Fruit fly (Drosophila melanogaster): ENCODE measurements around the gene CG3961.

CG3961 gene

DNA sequence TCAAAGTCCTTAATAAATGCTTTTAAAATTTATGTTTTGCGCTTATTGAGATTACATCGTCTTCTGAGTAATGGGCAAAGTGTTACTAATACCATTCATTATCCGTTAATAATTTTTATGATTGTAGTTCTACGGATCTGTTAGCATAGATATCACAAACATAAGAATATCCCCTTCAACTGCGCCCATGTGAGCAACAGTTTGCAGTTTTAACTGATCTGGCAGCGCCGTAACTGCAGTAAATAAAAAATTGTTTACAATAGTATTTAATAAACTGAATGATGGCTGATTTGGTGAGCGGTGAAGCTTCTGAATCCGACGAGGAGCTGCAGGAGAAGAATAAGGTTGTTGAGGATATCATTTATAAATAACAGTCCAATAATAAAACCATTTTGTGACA, 20.3 kb downstream of the CG3961 start, which contains the start of gene Blos3 (continued):
- TF ChIP-seq CG14441 (GFP tag; IDR thresholded peaks at IDR 0.05) (no peak), CG17802 (tag; optimal IDR thresholded peaks at IDR 0.05) (peak; percentile 22), vvl (GFP tag; IDR thresholded peaks at IDR 0.05) (peak; percentile 41; the same call in 1 of the 2 replicates), CG12744 (GFP tag; optimal IDR thresholded peaks at IDR 0.05) (no peak), CG17359 (tag; optimal IDR thresholded peaks at IDR 0.05) (peak; percentile 58), CG18262 (tag; optimal IDR thresholded peaks at IDR 0.05) (peak; percentile 37), CG13296 (GFP tag; optimal IDR thresholded peaks at IDR 0.05) (peak; percentile 27), wek (GFP tag; optimal IDR thresholded peaks at IDR 0.05) (peak; percentile 73), CG33213 (GFP tag; optimal IDR thresholded peaks at IDR 0.05) (peak; percentile 57), CG7987 (GFP tag; optimal IDR thresholded peaks at IDR 0.05) (peak; percentile 46), Bgb (GFP tag; IDR thresholded peaks at IDR 0.05; ENCODE audit: partially characterized antibody) (no peak), az2 (GFP tag; optimal IDR thresholded peaks at IDR 0.05) (peak; percentile 62), Xrp1 (GFP tag; IDR thresholded peaks at IDR 0.05) (peak; percentile 40; the same call in 1 of the 2 replicates), CG13775 (GFP tag; optimal IDR thresholded peaks at IDR 0.05) (peak; percentile 15), Rx (GFP tag; IDR thresholded peaks at IDR 0.05) (peak; percentile 16; the same call in 1 of the 2 replicates), CG7556 (GFP tag; optimal IDR thresholded peaks at IDR 0.05) (peak; percentile 37), CG8089 (GFP tag; optimal IDR thresholded peaks at IDR 0.05) (peak; percentile 30), ranshi (GFP tag; IDR thresholded peaks at IDR 0.05) (0 out of 2 replicates have a peak, but pooled peaks have one; percentile 20), CG4707 (GFP tag; optimal IDR thresholded peaks at IDR 0.05) (no peak), CG1647 (GFP tag; optimal IDR thresholded peaks at IDR 0.05) (peak; percentile 51), CG3163 (GFP tag; optimal IDR thresholded peaks at IDR 0.05) (peak; percentile 12), dmrt11E (tag; optimal IDR thresholded peaks at IDR 0.05) (peak; percentile 5), CG9609 (GFP tag; optimal IDR thresholded peaks at IDR 0.05) (peak; percentile 27), Ssrp (tag; optimal IDR thresholded peaks at IDR 0.05) (peak; percentile 39), tio (GFP tag; optimal IDR thresholded peaks at IDR 0.05) (peak; percentile 19), CG8281 (tag; optimal IDR thresholded peaks at IDR 0.05) (no peak), gsb (GFP tag; IDR thresholded peaks at IDR 0.05) (no peak), eyg (GFP tag; optimal IDR thresholded peaks at IDR 0.05) (peak; percentile 21), shn (GFP tag; optimal IDR thresholded peaks at IDR 0.05) (peak; percentile 49), Antp (GFP tag; optimal IDR thresholded peaks at IDR 0.05) (peak; percentile 54), bsh (GFP tag; optimal IDR thresholded peaks at IDR 0.05) (peak in 1 of 2 experiments; percentile 40), Hand (GFP tag; optimal IDR thresholded peaks at IDR 0.05) (no peak), emc (GFP tag; optimal IDR thresholded peaks at IDR 0.05) (peak; percentile 26), Hr78 (GFP tag; optimal IDR thresholded peaks at IDR 0.05) (no peak), CG11723 (GFP tag; optimal IDR thresholded peaks at IDR 0.05) (peak; percentile 20), CG10959 (GFP tag; IDR thresholded peaks at IDR 0.05) (no peak), jumu (GFP tag; optimal IDR thresholded peaks at IDR 0.05) (peak; percentile 53), tna (GFP tag; IDR thresholded peaks at IDR 0.05; ENCODE audit: partially characterized antibody) (no peak), fd96Cb (tag; optimal IDR thresholded peaks at IDR 0.05) (peak; percentile 36), phol (tag; optimal IDR thresholded peaks at IDR 0.05) (peak; percentile 53), CG16815 (GFP tag; optimal IDR thresholded peaks at IDR 0.05) (no peak), fd64A (GFP tag; optimal IDR thresholded peaks at IDR 0.05) (no peak), Oli (tag; optimal IDR thresholded peaks at IDR 0.05) (peak; percentile 15), ap (GFP tag; IDR thresholded peaks at IDR 0.05) (0 out of 2 replicates have a peak, but pooled peaks have one; percentile 7), fu2 (GFP tag; optimal IDR thresholded peaks at IDR 0.05) (peak; percentile 16), Sry-δ (GFP tag; optimal IDR thresholded peaks at IDR 0.05) (peak; percentile 29), CG4854 (GFP tag; optimal IDR thresholded peaks at IDR 0.05) (peak; percentile 52), fru (optimal IDR thresholded peaks at IDR 0.05) (no peak), CG18619 (GFP tag; optimal IDR thresholded peaks at IDR 0.05) (peak; percentile 0), CG17186 (GFP tag; optimal IDR thresholded peaks at IDR 0.05) (no peak)

All from whole organism, embryonic.